Worm (Caenorhabditis elegans): Measurements from ENCODE around the gene Y37D8A.5.

The Y37D8A.5 gene

DNA sequence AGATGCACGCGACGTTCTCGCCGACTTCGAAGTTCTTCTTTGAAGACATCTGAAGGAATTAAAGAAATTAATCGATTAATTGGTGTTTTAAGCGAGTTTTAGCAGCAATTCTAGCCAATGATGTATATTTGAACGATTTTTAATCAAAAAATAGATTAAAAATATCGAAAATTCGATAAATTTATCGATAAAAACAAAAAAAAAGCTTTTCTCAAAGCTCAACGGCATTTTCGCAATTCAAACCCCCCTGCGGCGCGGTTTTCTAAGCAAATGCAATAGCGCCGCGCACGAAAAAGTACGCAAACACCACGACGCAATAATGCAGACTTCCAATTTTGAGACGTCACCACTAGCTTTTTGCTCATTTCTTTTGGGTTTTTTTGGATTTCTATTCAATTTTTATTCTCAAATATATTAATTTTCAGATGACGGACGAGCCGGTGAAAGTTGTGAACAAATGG is 19.3 kb upstream of the Y37D8A.5 start, which contains the start of the genes mrg-1 and spcs-2 (continued):
- TF ChIP-seq T23F11.4 (GFP tag; optimal IDR thresholded peaks at IDR 0.05), result peak; percentile 8
- peak; percentile 92 for TF ChIP-seq ceh-31 (tag; optimal IDR thresholded peaks at IDR 0.05)
- TF ChIP-seq mec-3 (tag; optimal IDR thresholded peaks at IDR 0.05; ENCODE audit: borderline replicate concordance), result no peak
- TF ChIP-seq nfya-1 (tag; optimal IDR thresholded peaks at IDR 0.05), result peak; percentile 88
- no peak for TF ChIP-seq hlh-6 (tag; optimal IDR thresholded peaks at IDR 0.05)
- TF ChIP-seq ceh-45 (GFP tag; IDR thresholded peaks at IDR 0.05), result peak; percentile 57; the same call in 1 of the 2 replicates
- no peak for TF ChIP-seq ceh-6 (GFP tag; optimal IDR thresholded peaks at IDR 0.05)
- no peak for TF ChIP-seq ceh-24 (tag; optimal IDR thresholded peaks at IDR 0.05)
- peak; percentile 78 for TF ChIP-seq ceh-2 (tag; optimal IDR thresholded peaks at IDR 0.05)
- TF ChIP-seq madf-2 (tag; optimal IDR thresholded peaks at IDR 0.05), result peak; percentile 56
- peak; percentile 81 for TF ChIP-seq rnt-1 (tag; optimal IDR thresholded peaks at IDR 0.05)
- peak; percentile 80 for TF ChIP-seq fax-1 (tag; optimal IDR thresholded peaks at IDR 0.05)
- peak; percentile 47; the same call in 1 of the 2 replicates for TF ChIP-seq unc-3 (GFP tag; conservative IDR thresholded peaks at IDR 0.05)
- TF ChIP-seq unc-3 (tag; optimal IDR thresholded peaks at IDR 0.05), result peak; percentile 68
- TF ChIP-seq K09A11.1 (tag; optimal IDR thresholded peaks at IDR 0.05; ENCODE audit: insufficient read depth), result peak; percentile 91
- no peak for TF ChIP-seq pag-3 (tag; optimal IDR thresholded peaks at IDR 0.05; ENCODE audit: borderline replicate concordance)

DNA sequence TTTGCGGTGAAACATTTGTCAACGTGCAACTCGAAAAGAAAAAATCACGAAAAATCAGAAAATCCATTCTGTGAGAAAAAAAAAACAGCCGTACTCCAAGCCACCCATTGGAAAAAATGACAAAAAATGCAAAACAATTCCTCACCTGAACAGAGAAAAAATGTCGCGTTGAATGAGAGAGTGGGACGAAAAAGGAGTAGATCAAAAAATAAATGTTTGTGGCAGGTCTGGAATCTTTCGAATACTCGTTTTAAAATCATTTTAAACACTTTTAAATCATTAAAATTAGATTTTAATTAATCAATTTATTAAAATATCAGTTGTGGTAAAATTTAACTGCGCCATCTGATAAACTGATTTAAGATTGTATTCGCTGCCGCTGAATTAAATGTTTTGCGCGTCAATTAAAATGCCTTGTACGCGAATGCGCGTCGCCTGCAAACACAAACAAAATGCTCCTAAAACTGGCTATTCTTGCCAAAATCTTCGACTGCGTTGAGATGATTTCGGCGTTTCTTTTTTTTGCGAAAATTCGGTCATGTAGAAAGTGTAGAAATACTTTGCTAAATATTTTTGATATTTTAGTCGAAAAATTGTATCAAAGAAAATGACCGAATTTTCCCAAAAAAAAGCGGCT is 14.9 kb upstream of the Y37D8A.5 start, which contains the start of gene Y37D8A.6:
Gene Y37D8A.6, minus strand, starts transcription at position 238 of the 637 bp plus-strand sequence.
- TF ChIP-seq hlh-13 (GFP tag; optimal IDR thresholded peaks at IDR 0.05), result no peak
- no peak for TF ChIP-seq K09A11.1 (tag; optimal IDR thresholded peaks at IDR 0.05; ENCODE audit: insufficient read depth)
- TF ChIP-seq pha-4 (tag; optimal IDR thresholded peaks at IDR 0.05), result no peak
- TF ChIP-seq pag-3 (tag; optimal IDR thresholded peaks at IDR 0.05; ENCODE audit: borderline replicate concordance), result no peak
- no peak for TF ChIP-seq nhr-11 (tag; optimal IDR thresholded peaks at IDR 0.05)
- no peak for TF ChIP-seq K02D7.2 (tag; optimal IDR thresholded peaks at IDR 0.05)

DNA sequence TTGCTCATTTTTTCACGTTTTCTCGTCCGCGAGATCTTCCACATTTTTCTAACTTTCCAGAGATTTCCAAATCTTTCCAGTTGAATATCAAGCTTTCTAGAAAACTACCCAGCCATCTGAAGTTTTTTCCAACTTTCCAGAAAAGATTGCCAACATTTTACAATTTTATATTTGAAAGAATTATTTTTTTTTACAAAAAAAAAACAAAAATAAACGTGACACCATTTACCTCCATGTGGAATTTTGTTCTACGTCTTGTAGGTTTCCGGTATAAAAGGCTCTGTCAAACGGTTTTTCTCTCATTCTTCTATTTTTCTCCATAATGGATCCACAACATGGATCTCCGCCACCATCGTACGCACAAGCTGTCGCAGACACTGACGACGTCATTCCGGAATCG is 9.4 kb upstream of the Y37D8A.5 start, which contains the start of gene Y37D8A.8:
Gene Y37D8A.8, plus strand, starts transcription at position 301 of the 400 bp plus-strand sequence.
- TF ChIP-seq ceh-6 (GFP tag; optimal IDR thresholded peaks at IDR 0.05) (no peak), fax-1 (tag; optimal IDR thresholded peaks at IDR 0.05) (no peak), rnt-1 (tag; optimal IDR thresholded peaks at IDR 0.05) (no peak), pqm-1 (tag; optimal IDR thresholded peaks at IDR 0.05) (no peak), hlh-15 (tag; optimal IDR thresholded peaks at IDR 0.05) (no peak), elt-2 (tag; optimal IDR thresholded peaks at IDR 0.05) (no peak), ceh-19 (GFP tag; optimal IDR thresholded peaks at IDR 0.05) (no peak), fkh-6 (tag; optimal IDR thresholded peaks at IDR 0.05) (no peak), nfya-1 (tag; optimal IDR thresholded peaks at IDR 0.05) (no peak), lin-11 (tag; optimal IDR thresholded peaks at IDR 0.05) (no peak), pax-1 (tag; optimal IDR thresholded peaks at IDR 0.05) (no peak), fkh-10 (GFP tag; optimal IDR thresholded peaks at IDR 0.05) (no peak), hlh-8 (tag; optimal IDR thresholded peaks at IDR 0.05) (no peak), tbx-2 (tag; optimal IDR thresholded peaks at IDR 0.05) (no peak), ets-4 (tag; optimal IDR thresholded peaks at IDR 0.05) (no peak), nhr-232 (tag; optimal IDR thresholded peaks at IDR 0.05) (no peak), tbx-7 (tag; optimal IDR thresholded peaks at IDR 0.05) (no peak)

DNA sequence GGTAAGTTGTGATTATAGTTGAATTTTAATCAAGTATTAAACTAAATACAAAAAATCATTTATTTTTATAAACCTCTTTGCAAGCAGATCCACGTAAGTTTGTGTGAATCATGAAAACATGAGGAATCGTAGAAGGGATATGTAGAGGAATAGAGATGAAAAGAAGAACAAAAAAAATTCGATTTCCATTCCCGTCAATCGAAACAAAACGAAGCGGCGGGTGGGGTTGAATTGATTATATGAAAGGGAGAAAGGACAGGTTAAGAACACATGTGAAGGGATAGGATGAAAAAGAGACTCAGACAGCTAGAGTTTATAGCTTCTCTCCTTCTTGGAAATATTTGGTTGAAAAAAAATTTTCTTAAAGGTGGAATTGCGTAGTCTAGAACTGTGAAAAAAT is 4.8 kb upstream of the Y37D8A.5 start:
- TF ChIP-seq odd-2 (tag; optimal IDR thresholded peaks at IDR 0.05), result no peak
- no peak for TF ChIP-seq lin-11 (tag; optimal IDR thresholded peaks at IDR 0.05)
- TF ChIP-seq rnt-1 (tag; optimal IDR thresholded peaks at IDR 0.05), result no peak
- no peak for TF ChIP-seq ceh-6 (GFP tag; optimal IDR thresholded peaks at IDR 0.05)
- TF ChIP-seq unc-3 (GFP tag; conservative IDR thresholded peaks at IDR 0.05), result no peak
- no peak for TF ChIP-seq unc-3 (tag; optimal IDR thresholded peaks at IDR 0.05)
- TF ChIP-seq tbx-7 (tag; optimal IDR thresholded peaks at IDR 0.05), result no peak
- no peak for TF ChIP-seq ceh-14 (tag; optimal IDR thresholded peaks at IDR 0.05)
- TF ChIP-seq nfya-1 (tag; optimal IDR thresholded peaks at IDR 0.05), result no peak

All from whole organism, late embryonic.